Worm (Caenorhabditis elegans) whole organism, L3 larva: ENCODE results near the gene asd-1.

ENCODE experiments used
- ama-1 ChIP-seq: fragments of 150-350 bp; optimal IDR thresholded peaks from 2 replicates; lab custom pipeline; 2018
- fos-1 ChIP-seq: fragments of 150-350 bp; optimal IDR thresholded peaks from 2 replicates; lab custom pipeline; 2014; ENCODE audit warnings: missing biosample characterization, missing genetic modification characterization
- jun-1 ChIP-seq: fragments of 150-350 bp; optimal IDR thresholded peaks from 2 replicates; lab custom pipeline; 2014; ENCODE audit warnings: missing biosample characterization, missing genetic modification reagents, missing genetic modification characterization
- lin-39 ChIP-seq: fragments of 150-350 bp; optimal IDR thresholded peaks from 2 replicates; lab custom pipeline; 2018; ENCODE audit warnings: missing biosample characterization, missing genetic modification reagents, missing genetic modification characterization
- nfya-1 ChIP-seq: sonication (generic microtip); optimal IDR thresholded peaks from 2 replicates; lab custom pipeline; 2017; ENCODE audit warnings: missing genetic modification characterization, mild to moderate bottlenecking, missing compliant biosample characterization, antibody characterized with exemption, moderate library complexity; ENCODE audit not compliant: insufficient read depth
- nhr-11 ChIP-seq: fragments of 150-350 bp; optimal IDR thresholded peaks from 2 replicates; lab custom pipeline; 2014; ENCODE audit warnings: missing biosample characterization, missing genetic modification characterization
- nhr-28 ChIP-seq: fragments of 150-350 bp; optimal IDR thresholded peaks from 2 replicates; lab custom pipeline; 2014; ENCODE audit warnings: missing biosample characterization, missing genetic modification characterization
- nhr-77 ChIP-seq: fragments of 150-350 bp; optimal IDR thresholded peaks from 2 replicates; lab custom pipeline; 2014; ENCODE audit warnings: missing biosample characterization, missing genetic modification characterization
- skn-1 ChIP-seq: fragments of 150-350 bp; optimal IDR thresholded peaks from 2 replicates; lab custom pipeline; 2014; ENCODE audit warnings: missing biosample characterization, missing genetic modification characterization

DNA sequence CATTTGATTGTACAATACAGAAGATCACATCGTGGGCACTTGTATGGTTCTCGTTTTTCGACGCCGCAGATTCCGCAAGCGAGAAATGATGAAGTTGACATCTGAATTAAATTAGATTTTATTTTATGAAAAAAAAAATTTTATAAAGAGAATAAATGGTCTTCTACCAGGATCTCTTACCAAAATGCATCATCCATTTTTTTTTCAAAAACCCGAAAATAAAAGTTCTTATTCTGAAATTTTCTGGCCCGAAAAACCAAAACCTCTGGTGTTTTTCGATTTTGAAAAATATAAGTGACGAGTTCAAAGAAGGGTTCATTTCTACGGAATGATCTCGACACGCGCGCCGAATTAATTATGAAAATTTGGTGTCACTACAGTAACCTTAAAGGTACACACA lies 47.2 kb downstream of the asd-1 start, which contains the start of gene zhit-2:
- TF ChIP-seq nhr-11 (no peak), fos-1 (tag; lab: Kevin White, UChicago) (no peak), nhr-28 (tag; lab: Kevin White, UChicago) (no peak), skn-1 (tag; lab: Kevin White, UChicago) (no peak), nhr-77 (no peak), jun-1 (no peak), nfya-1 (tag; lab: Kevin White, UChicago) (no peak), ama-1 (lab: Kevin White, UChicago) (no peak), lin-39 (tag; lab: Kevin White, UChicago) (no peak)
